Worm (Caenorhabditis elegans) whole organism, young adult: Measurements from ENCODE around the gene cwp-4.

Source experiments
- B0019.2 ChIP-seq: fragments of 200-800 bp; sonication (Bioruptor generic); conservative IDR thresholded peaks from 2 replicates; pipeline ENCODE4 v1.3.6; 2022; ENCODE audit warnings: missing genetic modification reagents, missing genetic modification characterization, missing compliant biosample characterization
- B0261.1 ChIP-seq: sonication (generic microtip); optimal IDR thresholded peaks from 2 replicates; lab custom pipeline; 2016; ENCODE audit warnings: mild to moderate bottlenecking, missing genetic modification characterization, moderate library complexity, missing compliant biosample characterization
- F33H1.4 ChIP-seq: fragments of 200-800 bp; sonication (Bioruptor generic); IDR thresholded peaks from 2 replicates; pipeline ENCODE4 v1.3.6; 2022; ENCODE audit warnings: missing genetic modification reagents, missing genetic modification characterization, missing compliant biosample characterization
- F37B4.10 ChIP-seq: fragments of 200-800 bp; sonication (Bioruptor generic); IDR thresholded peaks from 2 replicates; pipeline ENCODE4 v1.3.6; 2022; ENCODE audit warnings: missing genetic modification characterization, missing compliant biosample characterization
- F52B5.7 ChIP-seq: sonication (generic microtip); optimal IDR thresholded peaks from 2 replicates; lab custom pipeline; 2016; ENCODE audit warnings: mild to moderate bottlenecking, missing genetic modification characterization, missing compliant biosample characterization
- K11D2.4 ChIP-seq: fragments of 200-800 bp; sonication (Bioruptor generic); IDR thresholded peaks from 2 replicates; pipeline ENCODE4 v1.3.6; 2022; ENCODE audit warnings: missing genetic modification reagents, missing genetic modification characterization, missing compliant biosample characterization
- Y79H2A.3 ChIP-seq: fragments of 200-800 bp; sonication (Bioruptor generic); conservative IDR thresholded peaks from 2 replicates; pipeline ENCODE4 v1.3.6; 2022; ENCODE audit warnings: missing genetic modification reagents, missing genetic modification characterization, missing compliant biosample characterization
- akir-1 ChIP-seq: fragments of 200-800 bp; sonication (Bioruptor generic); optimal IDR thresholded peaks from 2 replicates; lab custom pipeline; 2018; ENCODE audit warnings: mild to moderate bottlenecking, missing genetic modification characterization, moderate library complexity, missing compliant biosample characterization
- attf-3 ChIP-seq: fragments of 200-800 bp; sonication (Bioruptor generic); conservative IDR thresholded peaks from 2 replicates; pipeline ENCODE4 v1.3.6; 2022; ENCODE audit warnings: missing genetic modification reagents, missing genetic modification characterization, missing compliant biosample characterization
- attf-5 ChIP-seq: fragments of 200-800 bp; sonication (Bioruptor generic); optimal IDR thresholded peaks from 2 replicates; lab custom pipeline; 2018; ENCODE audit warnings: mild to moderate bottlenecking, missing genetic modification characterization, missing compliant biosample characterization
- bed-1 ChIP-seq: fragments of 200-800 bp; sonication (Bioruptor generic); IDR thresholded peaks from 2 replicates; pipeline ENCODE4 v1.3.6; 2022; ENCODE audit warnings: missing genetic modification reagents, missing genetic modification characterization, missing compliant biosample characterization
- cebp-1 ChIP-seq, 2 experiments: fragments of 200-800 bp in 1 of 2; sonication (Bioruptor generic) in 1 of 2; sonication (generic microtip) in 1 of 2; IDR thresholded peaks in 1 of 2; optimal IDR thresholded peaks in 1 of 2; 2 replicates each; pipeline versions ENCODE4 v1.3.6 to Lab custom; 2017 to 2022; ENCODE audit warnings: missing compliant biosample characterization in 2 of 2, missing genetic modification characterization in 2 of 2, mild to moderate bottlenecking in 1 of 2, missing genetic modification reagents in 1 of 2, moderate library complexity in 1 of 2
- cebp-2 ChIP-seq: fragments of 200-800 bp; sonication (Bioruptor generic); IDR thresholded peaks from 2 replicates; pipeline ENCODE4 v1.3.6; 2022; ENCODE audit warnings: missing genetic modification characterization, missing compliant biosample characterization
- ceh-40 ChIP-seq: fragments of 200-800 bp; sonication (Bioruptor generic); IDR thresholded peaks from 2 replicates; pipeline ENCODE4 v1.3.6; 2022; ENCODE audit warnings: missing genetic modification characterization, missing compliant biosample characterization
- dox-1 ChIP-seq: fragments of 200-800 bp; sonication (Bioruptor generic); IDR thresholded peaks from 2 replicates; pipeline ENCODE4 v1.3.6; 2022; ENCODE audit warnings: missing genetic modification reagents, missing genetic modification characterization, missing compliant biosample characterization
- dpff-1 ChIP-seq: sonication (generic microtip); optimal IDR thresholded peaks from 2 replicates; lab custom pipeline; 2017; ENCODE audit warnings: mild to moderate bottlenecking, missing genetic modification characterization, missing compliant biosample characterization
- dpl-1 ChIP-seq: fragments of 150-350 bp; optimal IDR thresholded peaks from 2 replicates; lab custom pipeline; 2014; ENCODE audit warnings: missing biosample characterization, missing genetic modification reagents, missing genetic modification characterization
- hmg-20 ChIP-seq: fragments of 200-800 bp; sonication (Bioruptor generic); IDR thresholded peaks from 2 replicates; pipeline ENCODE4 v1.3.6; 2022; ENCODE audit warnings: missing genetic modification reagents, missing genetic modification characterization, missing compliant biosample characterization
- lin-26 ChIP-seq: fragments of 200-800 bp; sonication (Bioruptor generic); IDR thresholded peaks from 2 replicates; pipeline ENCODE4 v1.3.6; 2022; ENCODE audit warnings: missing genetic modification reagents, missing genetic modification characterization, missing compliant biosample characterization
- madf-10 ChIP-seq: sonication (generic microtip); optimal IDR thresholded peaks from 2 replicates; lab custom pipeline; 2016; ENCODE audit warnings: mild to moderate bottlenecking, missing genetic modification characterization, missing compliant biosample characterization
- mxl-1 ChIP-seq: sonication (generic microtip); optimal IDR thresholded peaks from 2 replicates; lab custom pipeline; 2016; ENCODE audit warnings: missing genetic modification characterization, missing compliant biosample characterization
- nhr-120 ChIP-seq: fragments of 200-800 bp; sonication (Bioruptor generic); IDR thresholded peaks from 2 replicates; pipeline ENCODE4 v1.3.6; 2022; ENCODE audit warnings: missing genetic modification characterization, missing compliant biosample characterization
- nhr-80 ChIP-seq: sonication (generic microtip); optimal IDR thresholded peaks from 2 replicates; lab custom pipeline; 2016; ENCODE audit warnings: missing genetic modification characterization, missing compliant biosample characterization
- pha-4 ChIP-seq: fragments of 150-350 bp; sonication (generic microtip); optimal IDR thresholded peaks from 2 replicates; lab custom pipeline; 2014; ENCODE audit warnings: missing biosample characterization, missing genetic modification reagents, missing genetic modification characterization
- rec-8 ChIP-seq, 2 experiments: sonication (generic microtip); optimal IDR thresholded peaks; 2 replicates each; lab custom pipeline; 2016; ENCODE audit warnings: mild to moderate bottlenecking in 2 of 2, missing genetic modification characterization in 2 of 2, missing genetic modification reagents in 2 of 2, missing genotype in 2 of 2, missing biosample characterization in 1 of 2, missing compliant biosample characterization in 1 of 2, moderate library complexity in 1 of 2
- sea-2 ChIP-seq: fragments of 200-800 bp; sonication (Bioruptor generic); IDR thresholded peaks from 2 replicates; pipeline ENCODE4 v1.3.6; 2022; ENCODE audit warnings: missing genetic modification characterization, missing compliant biosample characterization
- snpc-1.3 ChIP-seq: sonication (generic microtip); optimal IDR thresholded peaks from 2 replicates; lab custom pipeline; 2017; ENCODE audit warnings: missing genetic modification characterization, mild to moderate bottlenecking, missing compliant biosample characterization, antibody characterized with exemption, moderate library complexity, missing genotype, missing genetic modification reagents; ENCODE audit not compliant: insufficient read depth
- tbx-9 ChIP-seq: sonication (generic microtip); optimal IDR thresholded peaks from 2 replicates; lab custom pipeline; 2016; ENCODE audit warnings: borderline replicate concordance, missing genetic modification characterization, inconsistent platforms, missing compliant biosample characterization
- tlf-1 ChIP-seq: fragments of 200-800 bp; sonication (Bioruptor generic); optimal IDR thresholded peaks from 2 replicates; lab custom pipeline; 2018; ENCODE audit warnings: mild to moderate bottlenecking, missing genetic modification characterization, missing compliant biosample characterization
- xnd-1 ChIP-seq: sonication (generic microtip); optimal IDR thresholded peaks from 2 replicates; lab custom pipeline; 2016; ENCODE audit warnings: missing genotype, missing genetic modification reagents, missing genetic modification characterization, missing compliant biosample characterization
- zfh-2 ChIP-seq: fragments of 200-800 bp; sonication (Bioruptor generic); conservative IDR thresholded peaks from 2 replicates; pipeline ENCODE4 v1.3.6; 2022; ENCODE audit warnings: missing genetic modification reagents, missing genetic modification characterization, missing compliant biosample characterization
- ztf-22 ChIP-seq: fragments of 200-800 bp; sonication (Bioruptor generic); optimal IDR thresholded peaks from 2 replicates; lab custom pipeline; 2018; ENCODE audit warnings: mild to moderate bottlenecking, missing genetic modification characterization, moderate library complexity, missing compliant biosample characterization
- ztf-25 ChIP-seq: fragments of 200-800 bp; sonication (Bioruptor generic); IDR thresholded peaks from 2 replicates; pipeline ENCODE4 v1.3.6; 2022; ENCODE audit warnings: missing genetic modification reagents, missing genetic modification characterization, missing compliant biosample characterization
- ztf-26 ChIP-seq: sonication (generic microtip); optimal IDR thresholded peaks from 2 replicates; lab custom pipeline; 2017; ENCODE audit warnings: missing genetic modification characterization, missing compliant biosample characterization

The cwp-4 gene

ce11 chrV:5080853-5081338 lies 27.5 kb downstream of the cwp-4 start, which contains the start of gene Y58A7A.3 (continued):
- TF ChIP-seq madf-10 (no peak), rec-8 (tag; optimal IDR thresholded peaks at IDR 0.05; lab: Kevin White, UChicago) (no peak), mxl-1 (no peak), attf-3 (GFP tag; lab: Robert Waterston, UW) (no peak), tlf-1 (no peak), Y79H2A.3 (GFP tag; lab: Robert Waterston, UW) (no peak), F52B5.7 (tag; lab: Kevin White, UChicago) (no peak), B0261.1 (no peak), F33H1.4 (GFP tag; lab: Robert Waterston, UW) (no peak), hmg-20 (GFP tag; lab: Robert Waterston, UW) (no peak), K11D2.4 (no peak), ztf-26 (tag; lab: Kevin White, UChicago) (no peak), sea-2 (GFP tag; lab: Robert Waterston, UW) (no peak), dpff-1 (tag; lab: Kevin White, UChicago) (no peak)

ce11 chrV:5084957-5085465 lies 31.6 kb downstream of the cwp-4 start, which contains the start of gene Y58A7A.4:
TSS of gene Y58A7A.4 (minus strand) at chrV:5085007.
- no peak for TF ChIP-seq dpl-1
- peak; percentile 68; the same call in 1 of the 2 replicates for TF ChIP-seq cebp-1 (GFP tag; IDR thresholded peaks at IDR 0.05; lab: Robert Waterston, UW)
- TF ChIP-seq cebp-1 (tag; optimal IDR thresholded peaks at IDR 0.05; lab: Kevin White, UChicago) = peak; percentile 90
- no peak for TF ChIP-seq F33H1.4 (GFP tag; lab: Robert Waterston, UW)
- no peak for TF ChIP-seq akir-1 (GFP tag; lab: Kevin White, UChicago)
- TF ChIP-seq ztf-22 (GFP tag; lab: Kevin White, UChicago) = no peak
- TF ChIP-seq nhr-120 = no peak
- TF ChIP-seq cebp-2 (GFP tag; lab: Robert Waterston, UW) = no peak

- TF ChIP-seq bed-1 (GFP tag; lab: Robert Waterston, UW) = no peak
- peak; percentile 94 for TF ChIP-seq cebp-1 (GFP tag; IDR thresholded peaks at IDR 0.05; lab: Robert Waterston, UW)
- peak; percentile 99 for TF ChIP-seq cebp-1 (tag; optimal IDR thresholded peaks at IDR 0.05; lab: Kevin White, UChicago)
- TF ChIP-seq dpl-1 = no peak
- no peak for TF ChIP-seq lin-26 (GFP tag; lab: Robert Waterston, UW)
- peak; percentile 16 for TF ChIP-seq attf-5 (GFP tag; lab: Kevin White, UChicago)
- TF ChIP-seq nhr-80 (tag; lab: Kevin White, UChicago) = peak; percentile 9
- TF ChIP-seq B0019.2 (GFP tag; lab: Robert Waterston, UW) = no peak
- TF ChIP-seq ztf-26 (tag; lab: Kevin White, UChicago) = no peak
- TF ChIP-seq dox-1 (GFP tag; lab: Robert Waterston, UW) = no peak
- TF ChIP-seq pha-4 (tag; lab: Kevin White, UChicago) = no peak
- TF ChIP-seq attf-3 (GFP tag; lab: Robert Waterston, UW) = no peak
These were observed 33.5 kb downstream of the cwp-4 start, which contains the start of gene Y58A7A.5 for ce11 chrV:5086919-5087404. TSS of gene Y58A7A.5 (minus strand) at chrV:5086969.

ce11 chrV:5088311-5088710 lies 34.9 kb downstream of the cwp-4 start:
- TF ChIP-seq ztf-25 (GFP tag; lab: Robert Waterston, UW) (no peak), zfh-2 (peak; percentile 21; the same call in 1 of the 2 replicates), F37B4.10 (GFP tag; lab: Robert Waterston, UW) (no peak), ceh-40 (GFP tag; lab: Robert Waterston, UW) (no peak), snpc-1.3 (no peak), xnd-1 (tag; lab: Kevin White, UChicago) (no peak), tbx-9 (tag; lab: Kevin White, UChicago) (no peak), pha-4 (tag; lab: Kevin White, UChicago) (no peak)
